Fruit fly (Drosophila melanogaster): ENCODE results near the gene JMJD6.

The JMJD6 gene

dm6 chr3R:22323994-22324393 lies 38.2 kb downstream of the JMJD6 start, which contains the start of gene CG34377:
Gene CG34377 (minus strand): TSS chr3R:22324094.
- TF ChIP-seq Dll (optimal IDR thresholded peaks at IDR 0.05) (no peak), CG8478 (optimal IDR thresholded peaks at IDR 0.05) (no peak), EcR (GFP tag; optimal IDR thresholded peaks at IDR 0.05) (no peak), usp (GFP tag; optimal IDR thresholded peaks at IDR 0.05) (no peak), psq (optimal IDR thresholded peaks at IDR 0.05) (no peak), pan (optimal IDR thresholded peaks at IDR 0.05) (no peak)
